Worm (Caenorhabditis elegans) whole organism, L1 larva: ENCODE data around the gene clec-205.
A peak's percentile ranks its signal among the peaks of the same experiment; 100 is the strongest.

Experiments
- C16A3.4 ChIP-seq: fragments of 150-350 bp; optimal IDR thresholded peaks from 2 replicates; lab custom pipeline; 2014; ENCODE audit warnings: missing biosample characterization, missing genetic modification characterization
- C34B4.2 ChIP-seq: sonication (generic microtip); optimal IDR thresholded peaks from 2 replicates; lab custom pipeline; 2017; ENCODE audit warnings: mild to moderate bottlenecking, missing genetic modification characterization, missing compliant biosample characterization
- aha-1 ChIP-seq: fragments of 150-350 bp; optimal IDR thresholded peaks from 2 replicates; lab custom pipeline; 2014; ENCODE audit warnings: missing biosample characterization, missing genetic modification characterization
- alr-1 ChIP-seq: fragments of 200-800 bp; sonication (Bioruptor generic); optimal IDR thresholded peaks from 2 replicates; lab custom pipeline; 2018; ENCODE audit warnings: borderline replicate concordance, mild to moderate bottlenecking, missing genetic modification characterization, missing compliant biosample characterization
- ama-1 ChIP-seq: fragments of 150-350 bp; optimal IDR thresholded peaks from 2 replicates; lab custom pipeline; 2014
- blmp-1 ChIP-seq: fragments of 150-350 bp; optimal IDR thresholded peaks from 2 replicates; lab custom pipeline; 2014; ENCODE audit warnings: missing biosample characterization, missing genetic modification characterization
- ceh-8 ChIP-seq: fragments of 200-800 bp; sonication (Bioruptor generic); optimal IDR thresholded peaks from 2 replicates; lab custom pipeline; 2018; ENCODE audit warnings: mild to moderate bottlenecking, missing genetic modification characterization, moderate library complexity, missing compliant biosample characterization
- ceh-82 ChIP-seq, 3 experiments: fragments of 150-350 bp in 1 of 3; sonication (generic microtip) in 2 of 3; optimal IDR thresholded peaks; 2 replicates each; lab custom pipeline; 2014 to 2017; ENCODE audit warnings: missing biosample characterization in 3 of 3, missing genetic modification characterization in 3 of 3
- ces-1 ChIP-seq: fragments of 150-350 bp; optimal IDR thresholded peaks from 2 replicates; lab custom pipeline; 2014; ENCODE audit warnings: missing biosample characterization, missing genetic modification reagents, missing genetic modification characterization
- dpl-1 ChIP-seq, 3 experiments: fragments of 150-350 bp in 2 of 3; sonication (generic microtip) in 1 of 3; optimal IDR thresholded peaks; 2 replicates each; lab custom pipeline; 2014 to 2017; ENCODE audit warnings: missing biosample characterization in 3 of 3, missing genetic modification characterization in 3 of 3, missing genetic modification reagents in 3 of 3
- dsc-1 ChIP-seq: sonication (generic microtip); optimal IDR thresholded peaks from 2 replicates; lab custom pipeline; 2016; ENCODE audit warnings: mild to moderate bottlenecking, missing genetic modification characterization, missing compliant biosample characterization
- efl-1 ChIP-seq, 4 experiments: fragments of 150-350 bp; optimal IDR thresholded peaks in 3 of 4; peaks in 1 of 4; 1 replicate in 1 of 4; 2 replicates in 3 of 4; lab custom pipeline; 2014; ENCODE audit warnings: missing biosample characterization in 2 of 4, missing genetic modification characterization in 2 of 4, missing genetic modification reagents in 2 of 4
- egl-27 ChIP-seq, 2 experiments: fragments of 150-350 bp in 1 of 2; sonication (generic microtip); optimal IDR thresholded peaks; 3 replicates each; lab custom pipeline; 2017 to 2018; ENCODE audit warnings: missing biosample characterization in 2 of 2, missing genetic modification characterization in 2 of 2, missing genetic modification reagents in 2 of 2
- elt-3 ChIP-seq, 6 experiments: fragments of 150-350 bp in 1 of 6; sonication (generic microtip); optimal IDR thresholded peaks; 2 replicates each; lab custom pipeline; 2017 to 2018; ENCODE audit warnings: missing biosample characterization in 6 of 6, missing genetic modification characterization in 6 of 6, inconsistent platforms in 1 of 6
- fkh-10 ChIP-seq: sonication (generic microtip); optimal IDR thresholded peaks from 2 replicates; lab custom pipeline; 2017; ENCODE audit warnings: missing biosample characterization, missing genetic modification reagents, missing genetic modification characterization
- fkh-8 ChIP-seq: sonication (generic microtip); optimal IDR thresholded peaks from 2 replicates; lab custom pipeline; 2016; ENCODE audit warnings: mild to moderate bottlenecking, missing genetic modification characterization, missing compliant biosample characterization
- fos-1 ChIP-seq: fragments of 150-350 bp; optimal IDR thresholded peaks from 2 replicates; lab custom pipeline; 2014; ENCODE audit warnings: missing biosample characterization, missing genetic modification characterization
- hlh-4 ChIP-seq: sonication (generic microtip); optimal IDR thresholded peaks from 2 replicates; lab custom pipeline; 2016; ENCODE audit warnings: mild to moderate bottlenecking, missing genetic modification characterization, missing compliant biosample characterization
- irx-1 ChIP-seq: sonication (generic microtip); optimal IDR thresholded peaks from 2 replicates; lab custom pipeline; 2016; ENCODE audit warnings: missing genetic modification characterization, missing compliant biosample characterization
- jun-1 ChIP-seq: fragments of 150-350 bp; optimal IDR thresholded peaks from 2 replicates; lab custom pipeline; 2014; ENCODE audit warnings: missing biosample characterization, missing genetic modification reagents, missing genetic modification characterization
- lir-3 ChIP-seq: sonication (generic microtip); optimal IDR thresholded peaks from 2 replicates; lab custom pipeline; 2016; ENCODE audit warnings: mild to moderate bottlenecking, missing genetic modification characterization, moderate library complexity, missing compliant biosample characterization; ENCODE audit not compliant: poor library complexity
- lsy-2 ChIP-seq, 2 experiments: fragments of 150-350 bp; optimal IDR thresholded peaks; 2 replicates each; lab custom pipeline; 2014; ENCODE audit warnings: missing biosample characterization in 2 of 2, missing genetic modification characterization in 2 of 2
- mdl-1 ChIP-seq, 2 experiments: fragments of 150-350 bp; optimal IDR thresholded peaks; 2 replicates each; lab custom pipeline; 2014 to 2017; ENCODE audit warnings: missing biosample characterization in 2 of 2, missing genetic modification characterization in 2 of 2, inconsistent platforms in 1 of 2
- mef-2 ChIP-seq: fragments of 150-350 bp; optimal IDR thresholded peaks from 2 replicates; lab custom pipeline; 2014; ENCODE audit warnings: missing biosample characterization, missing genetic modification characterization
- mep-1 ChIP-seq: fragments of 150-350 bp; optimal IDR thresholded peaks from 2 replicates; lab custom pipeline; 2014; ENCODE audit warnings: missing biosample characterization, missing genetic modification characterization
- nhr-12 ChIP-seq: sonication (generic microtip); optimal IDR thresholded peaks from 2 replicates; lab custom pipeline; 2017; ENCODE audit warnings: missing biosample characterization, missing genetic modification characterization
- nhr-20 ChIP-seq: sonication (generic microtip); optimal IDR thresholded peaks from 2 replicates; lab custom pipeline; 2016; ENCODE audit warnings: mild to moderate bottlenecking, missing genetic modification characterization, missing compliant biosample characterization
- nhr-28 ChIP-seq: fragments of 150-350 bp; optimal IDR thresholded peaks from 2 replicates; lab custom pipeline; 2014; ENCODE audit warnings: missing biosample characterization, missing genetic modification characterization
- nhr-47 ChIP-seq: sonication (generic microtip); optimal IDR thresholded peaks from 2 replicates; lab custom pipeline; 2016; ENCODE audit warnings: mild to moderate bottlenecking, missing genetic modification characterization, moderate library complexity, missing compliant biosample characterization
- nhr-71 ChIP-seq: sonication (generic microtip); optimal IDR thresholded peaks from 2 replicates; lab custom pipeline; 2016; ENCODE audit warnings: mild to moderate bottlenecking, missing genetic modification characterization, moderate library complexity, missing compliant biosample characterization
- nhr-77 ChIP-seq: fragments of 150-350 bp; optimal IDR thresholded peaks from 2 replicates; lab custom pipeline; 2014; ENCODE audit warnings: missing biosample characterization, missing genetic modification characterization
- nhr-90 ChIP-seq: sonication (generic microtip); optimal IDR thresholded peaks from 2 replicates; lab custom pipeline; 2016; ENCODE audit warnings: mild to moderate bottlenecking, missing genetic modification characterization, missing compliant biosample characterization; ENCODE audit not compliant: poor library complexity
- pax-3 ChIP-seq: fragments of 200-800 bp; sonication (Bioruptor generic); optimal IDR thresholded peaks from 2 replicates; lab custom pipeline; 2018; ENCODE audit warnings: mild to moderate bottlenecking, missing genetic modification characterization, moderate library complexity, missing compliant biosample characterization
- pqm-1 ChIP-seq: sonication (generic microtip); optimal IDR thresholded peaks from 3 replicates; lab custom pipeline; 2017; ENCODE audit warnings: missing biosample characterization, missing genetic modification characterization
- skn-1 ChIP-seq: fragments of 150-350 bp; optimal IDR thresholded peaks from 2 replicates; lab custom pipeline; 2014; ENCODE audit warnings: missing biosample characterization, missing genetic modification characterization
- sptf-1 ChIP-seq: fragments of 150-350 bp; optimal IDR thresholded peaks from 2 replicates; lab custom pipeline; 2014; ENCODE audit warnings: missing biosample characterization, missing genetic modification characterization
- tlp-1 ChIP-seq: fragments of 150-350 bp; optimal IDR thresholded peaks from 2 replicates; lab custom pipeline; 2014; ENCODE audit warnings: missing biosample characterization, missing genetic modification characterization
- unc-30 ChIP-seq: sonication (generic microtip); optimal IDR thresholded peaks from 2 replicates; lab custom pipeline; 2017; ENCODE audit warnings: missing biosample characterization, missing genetic modification characterization
- unc-62 ChIP-seq: fragments of 150-350 bp; optimal IDR thresholded peaks from 2 replicates; lab custom pipeline; 2014; ENCODE audit warnings: missing biosample characterization, missing genetic modification reagents, missing genetic modification characterization
- unc-86 ChIP-seq: sonication (generic microtip); optimal IDR thresholded peaks from 2 replicates; lab custom pipeline; 2016; ENCODE audit warnings: missing genetic modification characterization, missing compliant biosample characterization
- xbp-1 ChIP-seq: sonication (generic microtip); optimal IDR thresholded peaks from 2 replicates; lab custom pipeline; 2016; ENCODE audit warnings: missing genetic modification characterization, missing compliant biosample characterization
- ztf-4 ChIP-seq: fragments of 150-350 bp; optimal IDR thresholded peaks from 2 replicates; lab custom pipeline; 2014; ENCODE audit warnings: missing biosample characterization, missing genetic modification characterization

The clec-205 gene

DNA sequence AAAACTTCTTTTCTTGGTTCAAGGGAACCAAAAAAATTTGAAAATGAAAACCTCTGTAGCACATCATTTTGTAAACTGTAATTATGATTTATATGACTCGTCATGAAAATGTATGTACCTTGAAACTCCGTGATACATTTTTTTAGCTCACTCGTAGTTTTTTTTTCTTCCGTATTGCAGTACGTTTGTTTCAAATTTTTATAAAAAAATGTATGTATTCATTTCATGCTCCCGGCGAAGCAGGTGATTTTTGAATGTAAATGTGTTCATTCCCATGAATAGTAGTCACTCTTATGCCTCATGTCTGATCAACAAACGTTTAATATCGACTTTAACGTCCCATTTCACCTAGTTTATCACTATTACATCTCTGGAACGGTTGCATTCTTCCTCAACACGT is 35.3 kb upstream of the clec-205 start, which contains the start of gene sri-27:
TSS of gene sri-27 (plus strand) at position 301 of the 400 bp plus-strand sequence.
- TF ChIP-seq egl-27 (tag; optimal IDR thresholded peaks at IDR 0.05; lab: Kevin White, UChicago) (no peak), nhr-12 (tag; lab: Kevin White, UChicago) (no peak), nhr-28 (tag; lab: Kevin White, UChicago) (no peak), fkh-8 (tag; lab: Kevin White, UChicago) (no peak), pqm-1 (tag; lab: Kevin White, UChicago) (no peak), ces-1 (GFP tag; lab: Kevin White, UChicago) (no peak), aha-1 (no peak), dsc-1 (tag; lab: Kevin White, UChicago) (no peak), xbp-1 (tag; lab: Kevin White, UChicago) (no peak), irx-1 (tag; lab: Kevin White, UChicago) (no peak), nhr-90 (tag; lab: Kevin White, UChicago) (no peak), lir-3 (no peak), sptf-1 (no peak), C16A3.4 (no peak), jun-1 (tag; lab: Kevin White, UChicago) (no peak)
- TF ChIP-seq, all 84 proteins: peak for 0

- TF ChIP-seq unc-62 (GFP tag; lab: Kevin White, UChicago) (no peak), dpl-1 (GFP tag; optimal IDR thresholded peaks at IDR 0.05; lab: Kevin White, UChicago) (no peak), nhr-20 (tag; lab: Kevin White, UChicago) (peak; percentile 29), ceh-8 (GFP tag; lab: Kevin White, UChicago) (no peak), lsy-2 (tag; optimal IDR thresholded peaks at IDR 0.05; lab: Kevin White, UChicago) (no peak), nhr-47 (tag; lab: Kevin White, UChicago) (no peak)
Observed at ce11 chrV:1731918-1732317, 28.8 kb upstream of the clec-205 start, which contains the start of gene gst-21. gst-21 (minus strand) TSS chrV:1732018.

- TF ChIP-seq nhr-20 (tag; lab: Kevin White, UChicago) (no peak), unc-30 (tag; lab: Kevin White, UChicago) (no peak), efl-1 (optimal IDR thresholded peaks at IDR 0.05; lab: Kevin White, UChicago) (no peak), efl-1 (GFP tag; optimal IDR thresholded peaks at IDR 0.05 in 1 of 2; lab: Kevin White, UChicago) (no peak), alr-1 (tag; lab: Kevin White, UChicago) (no peak), nhr-71 (tag; lab: Kevin White, UChicago) (no peak), skn-1 (no peak), hlh-4 (tag; lab: Kevin White, UChicago) (no peak), blmp-1 (tag; lab: Kevin White, UChicago) (no peak)
Observed at ce11 chrV:1734569-1734968, 26.1 kb upstream of the clec-205 start, which contains the start of gene str-160. str-160 (plus strand) TSS chrV:1734869.

DNA sequence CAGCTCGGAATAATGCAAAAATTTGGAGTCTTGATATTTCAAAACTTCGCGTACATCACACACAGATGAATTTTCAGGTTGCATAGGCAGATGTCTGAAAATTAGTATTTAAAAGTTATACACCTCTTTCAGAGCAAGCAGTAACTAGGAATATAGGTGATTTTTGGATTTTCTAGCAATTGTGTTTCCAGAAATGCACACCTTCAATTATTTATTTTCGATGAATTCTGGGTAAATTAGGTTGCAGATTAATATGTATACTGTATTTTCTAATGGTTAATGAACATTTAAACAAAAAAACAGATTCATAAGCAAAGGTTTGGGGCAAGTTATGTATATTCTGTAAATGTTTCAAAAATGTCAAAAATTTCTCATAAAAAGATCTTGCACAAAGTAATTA is 19.6 kb upstream of the clec-205 start, which contains the start of gene srab-25:
TSS of gene srab-25 (minus strand) at position 101 of the 400 bp plus-strand sequence.
- TF ChIP-seq tlp-1 (tag; lab: Kevin White, UChicago) (no peak), dsc-1 (tag; lab: Kevin White, UChicago) (no peak), unc-86 (tag; lab: Kevin White, UChicago) (no peak), mef-2 (tag; lab: Kevin White, UChicago) (no peak), mep-1 (no peak), aha-1 (no peak), pax-3 (tag; lab: Kevin White, UChicago) (no peak)

DNA sequence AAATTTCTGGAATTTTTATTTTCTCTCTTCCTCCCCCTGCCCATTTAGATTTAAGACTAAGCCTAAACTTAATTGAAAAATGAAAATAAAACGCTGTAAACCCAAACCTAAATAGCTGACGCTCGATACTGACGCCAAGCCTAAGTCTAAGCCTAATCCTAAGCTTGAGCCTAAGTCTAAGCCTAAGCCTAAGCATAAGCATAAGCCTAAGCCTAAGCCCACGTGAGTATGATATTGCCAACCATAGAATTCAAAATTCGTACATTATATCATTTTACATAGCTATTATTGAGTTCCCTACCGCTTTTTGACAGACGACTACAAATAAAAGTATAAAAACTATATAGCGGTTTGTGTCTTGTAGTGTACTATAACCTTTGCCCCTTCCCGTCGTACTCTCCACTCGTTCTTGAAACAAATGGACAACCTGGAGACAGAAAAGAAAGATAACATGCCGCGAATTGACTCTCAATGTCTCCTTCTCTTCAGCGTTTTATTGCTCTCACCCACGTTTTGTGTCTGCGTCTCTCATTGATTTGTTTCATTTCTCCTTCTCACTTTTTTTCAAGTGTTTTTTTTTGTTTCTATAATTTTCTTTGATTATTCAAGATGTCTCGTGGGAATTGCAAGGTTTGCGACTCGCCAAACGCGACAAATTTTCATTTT is 17.4 kb upstream of the clec-205 start, which contains the start of gene nhr-256:
TSS of gene nhr-256 (plus strand) at position 567 of the 666 bp plus-strand sequence.
- TF ChIP-seq mep-1 (peak; percentile 61), ztf-4 (tag; lab: Kevin White, UChicago) (no peak), dpl-1 (GFP tag; optimal IDR thresholded peaks at IDR 0.05; lab: Kevin White, UChicago) (peak; percentile 40 to 55 (median 48)), nhr-12 (tag; lab: Kevin White, UChicago) (peak; percentile 29), skn-1 (peak; percentile 37), ceh-82 (tag; optimal IDR thresholded peaks at IDR 0.05; lab: Kevin White, UChicago) (peak; percentile 2 to 34 (median 13)), irx-1 (tag; lab: Kevin White, UChicago) (peak; percentile 33), nhr-77 (tag; lab: Kevin White, UChicago) (peak; percentile 67), tlp-1 (tag; lab: Kevin White, UChicago) (no peak), ama-1 (no peak), fkh-10 (no peak), elt-3 (tag; optimal IDR thresholded peaks at IDR 0.05; lab: Kevin White, UChicago) (peak in 3 of 6 experiments; percentile 22 to 57 (median 56)), ces-1 (GFP tag; lab: Kevin White, UChicago) (no peak), C34B4.2 (no peak), fkh-8 (tag; lab: Kevin White, UChicago) (peak; percentile 50), lir-3 (peak; percentile 32), unc-30 (tag; lab: Kevin White, UChicago) (no peak), fos-1 (peak; percentile 38), mdl-1 (tag; optimal IDR thresholded peaks at IDR 0.05; lab: Kevin White, UChicago) (peak in 1 of 2 experiments; percentile 71)
